Worm (Caenorhabditis elegans): Measurements from ENCODE around the gene Y64G10A.10.

- TF ChIP-seq aly-2 (tag; optimal IDR thresholded peaks at IDR 0.05) (no peak), isw-1 (GFP tag; IDR thresholded peaks at IDR 0.05) (no peak), efl-1 (optimal IDR thresholded peaks at IDR 0.05) (no peak), efl-1 (GFP tag; optimal IDR thresholded peaks at IDR 0.05 in 1 of 2) (no peak), nhr-90 (tag; optimal IDR thresholded peaks at IDR 0.05; ENCODE audit: poor library complexity) (no peak), nhr-237 (tag; optimal IDR thresholded peaks at IDR 0.05) (no peak)
Measured at ce11 chrIV:14228069-14228468, 13.2 kb downstream of the Y64G10A.10 start, which contains the start of gene F02H6.7.

All from whole organism, L1 larva.